Worm (Caenorhabditis elegans) whole organism, L3 larva: Measurements from ENCODE around the gene F42C5.3.

Experiments
- R02D3.7 ChIP-seq: fragments of 150-350 bp; optimal IDR thresholded peaks from 2 replicates; lab custom pipeline; 2014; ENCODE audit warnings: missing biosample characterization, missing genetic modification characterization
- ZK546.5 ChIP-seq: sonication (generic microtip); optimal IDR thresholded peaks from 2 replicates; lab custom pipeline; 2017; ENCODE audit warnings: missing biosample characterization, missing genetic modification characterization
- aly-2 ChIP-seq: fragments of 150-350 bp; optimal IDR thresholded peaks from 2 replicates; lab custom pipeline; 2014; ENCODE audit warnings: missing biosample characterization, missing genetic modification characterization
- ama-1 ChIP-seq: fragments of 150-350 bp; optimal IDR thresholded peaks from 2 replicates; lab custom pipeline; 2018
- ceh-16 ChIP-seq: sonication (generic microtip); optimal IDR thresholded peaks from 2 replicates; lab custom pipeline; 2017; ENCODE audit warnings: missing biosample characterization, missing genetic modification characterization
- ceh-28 ChIP-seq: fragments of 150-350 bp; optimal IDR thresholded peaks from 2 replicates; lab custom pipeline; 2014; ENCODE audit warnings: missing biosample characterization, missing genetic modification reagents, missing genetic modification characterization
- ceh-82 ChIP-seq: fragments of 150-350 bp; optimal IDR thresholded peaks from 2 replicates; lab custom pipeline; 2014; ENCODE audit warnings: missing biosample characterization, missing genetic modification characterization
- daf-12 ChIP-seq: fragments of 150-350 bp; optimal IDR thresholded peaks from 2 replicates; lab custom pipeline; 2014; ENCODE audit warnings: missing biosample characterization, missing genetic modification reagents, missing genetic modification characterization
- egl-27 ChIP-seq: sonication (generic microtip); optimal IDR thresholded peaks from 4 replicates; lab custom pipeline; 2017; ENCODE audit warnings: missing biosample characterization, missing genetic modification reagents, missing genetic modification characterization
- egl-5 ChIP-seq: fragments of 150-350 bp; optimal IDR thresholded peaks from 2 replicates; lab custom pipeline; 2017; ENCODE audit warnings: missing biosample characterization, missing genetic modification reagents, missing genetic modification characterization, inconsistent platforms
- elt-1 ChIP-seq: fragments of 150-350 bp; optimal IDR thresholded peaks from 2 replicates; lab custom pipeline; 2014; ENCODE audit warnings: missing biosample characterization, missing genetic modification characterization
- elt-2 ChIP-seq: sonication (generic microtip); optimal IDR thresholded peaks from 2 replicates; lab custom pipeline; 2016; ENCODE audit warnings: missing genetic modification reagents, mild to moderate bottlenecking, missing genetic modification characterization, missing compliant biosample characterization
- elt-3 ChIP-seq, 3 experiments: fragments of 150-350 bp in 1 of 3; sonication (generic microtip) in 2 of 3; optimal IDR thresholded peaks; 2 replicates in 2 of 3; 4 replicates in 1 of 3; lab custom pipeline; 2014 to 2017; ENCODE audit warnings: missing biosample characterization in 3 of 3, missing genetic modification characterization in 3 of 3
- eor-1 ChIP-seq, 2 experiments: fragments of 150-350 bp; optimal IDR thresholded peaks; 2 replicates each; lab custom pipeline; 2014 to 2018; ENCODE audit warnings: missing biosample characterization in 2 of 2, missing genetic modification characterization in 2 of 2
- fkh-10 ChIP-seq: sonication (generic microtip); optimal IDR thresholded peaks from 2 replicates; lab custom pipeline; 2017; ENCODE audit warnings: missing biosample characterization, missing genetic modification reagents, missing genetic modification characterization
- fkh-2 ChIP-seq: fragments of 150-350 bp; optimal IDR thresholded peaks from 2 replicates; lab custom pipeline; 2014; ENCODE audit warnings: missing biosample characterization, missing genetic modification reagents, missing genetic modification characterization
- fos-1 ChIP-seq: fragments of 150-350 bp; optimal IDR thresholded peaks from 2 replicates; lab custom pipeline; 2014; ENCODE audit warnings: missing biosample characterization, missing genetic modification characterization
- hmg-11 ChIP-seq: sonication (generic microtip); optimal IDR thresholded peaks from 2 replicates; lab custom pipeline; 2016; ENCODE audit warnings: missing genetic modification characterization, missing compliant biosample characterization
- jun-1 ChIP-seq: fragments of 150-350 bp; optimal IDR thresholded peaks from 2 replicates; lab custom pipeline; 2014; ENCODE audit warnings: missing biosample characterization, missing genetic modification reagents, missing genetic modification characterization
- lin-15B ChIP-seq: fragments of 150-350 bp; optimal IDR thresholded peaks from 2 replicates; lab custom pipeline; 2014; ENCODE audit warnings: missing biosample characterization, missing genetic modification characterization
- lin-39 ChIP-seq: fragments of 150-350 bp; optimal IDR thresholded peaks from 2 replicates; lab custom pipeline; 2018; ENCODE audit warnings: missing biosample characterization, missing genetic modification reagents, missing genetic modification characterization
- lsy-12 ChIP-seq: sonication (generic microtip); optimal IDR thresholded peaks from 2 replicates; lab custom pipeline; 2016; ENCODE audit warnings: mild to moderate bottlenecking, missing genetic modification characterization, missing compliant biosample characterization
- mdl-1 ChIP-seq: fragments of 150-350 bp; optimal IDR thresholded peaks from 2 replicates; lab custom pipeline; 2014; ENCODE audit warnings: missing biosample characterization, missing genetic modification characterization
- mml-1 ChIP-seq: fragments of 150-350 bp; sonication (generic microtip); optimal IDR thresholded peaks from 3 replicates; lab custom pipeline; 2014; ENCODE audit warnings: missing biosample characterization, missing genetic modification characterization
- nfya-1 ChIP-seq: sonication (generic microtip); optimal IDR thresholded peaks from 2 replicates; lab custom pipeline; 2017; ENCODE audit warnings: missing genetic modification characterization, mild to moderate bottlenecking, missing compliant biosample characterization, antibody characterized with exemption, moderate library complexity; ENCODE audit not compliant: insufficient read depth
- nhr-11 ChIP-seq: fragments of 150-350 bp; optimal IDR thresholded peaks from 2 replicates; lab custom pipeline; 2014; ENCODE audit warnings: missing biosample characterization, missing genetic modification characterization
- nhr-12 ChIP-seq: fragments of 150-350 bp; optimal IDR thresholded peaks from 2 replicates; lab custom pipeline; 2014; ENCODE audit warnings: missing biosample characterization, missing genetic modification characterization
- nhr-23 ChIP-seq: fragments of 150-350 bp; optimal IDR thresholded peaks from 2 replicates; lab custom pipeline; 2014; ENCODE audit warnings: missing biosample characterization, missing genetic modification reagents, missing genetic modification characterization
- nhr-237 ChIP-seq: fragments of 150-350 bp; optimal IDR thresholded peaks from 2 replicates; lab custom pipeline; 2014; ENCODE audit warnings: missing biosample characterization, missing genetic modification characterization
- nhr-25 ChIP-seq: sonication (generic microtip); optimal IDR thresholded peaks from 2 replicates; lab custom pipeline; 2017; ENCODE audit warnings: missing biosample characterization, missing genetic modification characterization
- nhr-28 ChIP-seq: fragments of 150-350 bp; optimal IDR thresholded peaks from 2 replicates; lab custom pipeline; 2014; ENCODE audit warnings: missing biosample characterization, missing genetic modification characterization
- nhr-43 ChIP-seq: sonication (generic microtip); optimal IDR thresholded peaks from 2 replicates; lab custom pipeline; 2016; ENCODE audit warnings: mild to moderate bottlenecking, missing genetic modification characterization, missing compliant biosample characterization; ENCODE audit not compliant: poor library complexity, severe bottlenecking
- nhr-67 ChIP-seq: fragments of 150-350 bp; optimal IDR thresholded peaks from 2 replicates; lab custom pipeline; 2014; ENCODE audit warnings: missing biosample characterization, missing genetic modification characterization
- nhr-76 ChIP-seq: fragments of 150-350 bp; sonication (generic microtip); optimal IDR thresholded peaks from 5 replicates; lab custom pipeline; 2014; ENCODE audit warnings: missing biosample characterization, missing genetic modification characterization
- nhr-77 ChIP-seq: fragments of 150-350 bp; optimal IDR thresholded peaks from 2 replicates; lab custom pipeline; 2014; ENCODE audit warnings: missing biosample characterization, missing genetic modification characterization
- pha-4 ChIP-seq: fragments of 150-350 bp; optimal IDR thresholded peaks from 2 replicates; lab custom pipeline; 2014; ENCODE audit warnings: missing biosample characterization, missing genetic modification reagents, missing genetic modification characterization
- pqm-1 ChIP-seq: fragments of 150-350 bp; optimal IDR thresholded peaks from 2 replicates; lab custom pipeline; 2017; ENCODE audit warnings: missing biosample characterization, missing genetic modification characterization, inconsistent platforms
- sea-2 ChIP-seq: fragments of 150-350 bp; sonication (generic microtip); optimal IDR thresholded peaks from 4 replicates; lab custom pipeline; 2014; ENCODE audit warnings: missing biosample characterization, missing genetic modification reagents, missing genetic modification characterization
- skn-1 ChIP-seq: fragments of 150-350 bp; optimal IDR thresholded peaks from 2 replicates; lab custom pipeline; 2014; ENCODE audit warnings: missing biosample characterization, missing genetic modification characterization
- snpc-4 ChIP-seq: fragments of 150-350 bp; optimal IDR thresholded peaks from 2 replicates; lab custom pipeline; 2014; ENCODE audit warnings: missing biosample characterization, missing genetic modification characterization
- tbx-2 ChIP-seq: sonication (generic microtip); optimal IDR thresholded peaks from 2 replicates; lab custom pipeline; 2016; ENCODE audit warnings: mild to moderate bottlenecking, missing genetic modification characterization, missing compliant biosample characterization
- unc-39 ChIP-seq: sonication (generic microtip); optimal IDR thresholded peaks from 4 replicates; lab custom pipeline; 2017; ENCODE audit warnings: missing biosample characterization, missing genetic modification characterization
- unc-62 ChIP-seq: fragments of 150-350 bp; sonication (generic microtip); optimal IDR thresholded peaks from 4 replicates; lab custom pipeline; 2014; ENCODE audit warnings: missing biosample characterization, missing genetic modification reagents, missing genetic modification characterization
- zag-1 ChIP-seq: fragments of 150-350 bp; optimal IDR thresholded peaks from 2 replicates; lab custom pipeline; 2014; ENCODE audit warnings: missing biosample characterization, missing genetic modification characterization
- ztf-11 ChIP-seq: fragments of 150-350 bp; optimal IDR thresholded peaks from 2 replicates; lab custom pipeline; 2014; ENCODE audit warnings: missing biosample characterization, missing genetic modification characterization
- ztf-4 ChIP-seq: fragments of 150-350 bp; optimal IDR thresholded peaks from 2 replicates; lab custom pipeline; 2014; ENCODE audit warnings: missing biosample characterization, missing genetic modification characterization

The F42C5.3 gene

ce11 chrIV:7323904-7324303 is 36.5 kb upstream of the F42C5.3 start:
- TF ChIP-seq fos-1 (tag; lab: Kevin White, UChicago) = no peak
- TF ChIP-seq pha-4 (tag; lab: Kevin White, UChicago) = no peak
- TF ChIP-seq daf-12 (tag; lab: Kevin White, UChicago) = no peak
- no peak for TF ChIP-seq tbx-2 (tag; lab: Kevin White, UChicago)
- no peak for TF ChIP-seq lsy-12 (tag; lab: Kevin White, UChicago)
- no peak for TF ChIP-seq fkh-10 (GFP tag; lab: Kevin White, UChicago)
- no peak for TF ChIP-seq ceh-16 (tag; lab: Kevin White, UChicago)
- no peak for TF ChIP-seq R02D3.7 (tag; lab: Kevin White, UChicago)
- TF ChIP-seq nhr-12 = no peak
- TF ChIP-seq fkh-2 (tag; lab: Kevin White, UChicago) = no peak
- no peak for TF ChIP-seq hmg-11 (tag; lab: Kevin White, UChicago)
- TF ChIP-seq zag-1 (tag; lab: Kevin White, UChicago) = no peak
- TF ChIP-seq unc-39 = no peak
- TF ChIP-seq snpc-4 = no peak
- no peak for TF ChIP-seq mdl-1
- no peak for TF ChIP-seq ztf-11 (tag; lab: Kevin White, UChicago)
- no peak for TF ChIP-seq nhr-11 (tag; lab: Kevin White, UChicago)
- no peak for TF ChIP-seq ZK546.5 (tag; lab: Kevin White, UChicago)
- TF ChIP-seq nhr-28 (tag; lab: Kevin White, UChicago) = no peak

- TF ChIP-seq nhr-23 (tag; lab: Kevin White, UChicago) (no peak), ZK546.5 (tag; lab: Kevin White, UChicago) (no peak), fkh-10 (GFP tag; lab: Kevin White, UChicago) (no peak), fkh-2 (tag; lab: Kevin White, UChicago) (no peak), R02D3.7 (tag; lab: Kevin White, UChicago) (no peak), ceh-82 (no peak), nhr-76 (no peak), lin-15B (tag; lab: Kevin White, UChicago) (no peak), snpc-4 (no peak), ama-1 (lab: Kevin White, UChicago) (no peak), zag-1 (tag; lab: Kevin White, UChicago) (no peak)
Observed at ce11 chrIV:7320688-7321087, 33.3 kb upstream of the F42C5.3 start.

ce11 chrIV:7319931-7320435 is 32.6 kb upstream of the F42C5.3 start:
- TF ChIP-seq sea-2 (no peak), mml-1 (tag; lab: Kevin White, UChicago) (no peak), snpc-4 (no peak), aly-2 (no peak), nhr-76 (no peak), nhr-67 (no peak), nhr-77 (tag; lab: Kevin White, UChicago) (no peak), nhr-25 (tag; lab: Kevin White, UChicago) (peak; percentile 8), lin-39 (peak; percentile 90), ztf-4 (tag; lab: Kevin White, UChicago) (no peak), hmg-11 (tag; lab: Kevin White, UChicago) (peak; percentile 96), fos-1 (tag; lab: Kevin White, UChicago) (no peak), eor-1 (tag; optimal IDR thresholded peaks at IDR 0.05; lab: Kevin White, UChicago) (no peak), nfya-1 (peak; percentile 90), ceh-82 (peak; percentile 51), egl-5 (peak; percentile 47), pqm-1 (peak; percentile 51), unc-62 (GFP tag; lab: Kevin White, UChicago) (peak; percentile 34), unc-39 (no peak), elt-1 (tag; lab: Kevin White, UChicago) (no peak), ceh-28 (tag; lab: Kevin White, UChicago) (peak; percentile 73), nhr-237 (tag; lab: Kevin White, UChicago) (no peak), egl-27 (tag; lab: Kevin White, UChicago) (peak; percentile 10), lin-15B (tag; lab: Kevin White, UChicago) (peak; percentile 50), tbx-2 (tag; lab: Kevin White, UChicago) (peak; percentile 80), nhr-11 (tag; lab: Kevin White, UChicago) (no peak), elt-2 (tag; lab: Kevin White, UChicago) (peak; percentile 69), elt-3 (tag; optimal IDR thresholded peaks at IDR 0.05; lab: Kevin White, UChicago) (no peak), zag-1 (tag; lab: Kevin White, UChicago) (peak; percentile 55), jun-1 (tag; lab: Kevin White, UChicago) (peak; percentile 62), ztf-11 (tag; lab: Kevin White, UChicago) (no peak), ZK546.5 (tag; lab: Kevin White, UChicago) (no peak), nhr-43 (peak; percentile 37), ama-1 (lab: Kevin White, UChicago) (no peak), mdl-1 (peak; percentile 79), lsy-12 (tag; lab: Kevin White, UChicago) (peak; percentile 75), nhr-23 (tag; lab: Kevin White, UChicago) (peak; percentile 90), R02D3.7 (tag; lab: Kevin White, UChicago) (peak; percentile 43), fkh-10 (GFP tag; lab: Kevin White, UChicago) (peak; percentile 51), skn-1 (tag; lab: Kevin White, UChicago) (peak; percentile 21), pha-4 (tag; lab: Kevin White, UChicago) (peak; percentile 84)
